Worm (Caenorhabditis elegans) whole organism, young adult: ENCODE data around the gene sdz-10.

ENCODE experiments used
- B0035.1 ChIP-seq: sonication (generic microtip); optimal IDR thresholded peaks from 2 replicates; lab custom pipeline; 2016; ENCODE audit warnings: missing genetic modification characterization, mild to moderate bottlenecking, missing compliant biosample characterization, missing genotype, missing genetic modification reagents
- D2030.7 ChIP-seq: fragments of 200-800 bp; sonication (Bioruptor generic); IDR thresholded peaks from 2 replicates; pipeline ENCODE4 v1.3.6; 2022; ENCODE audit warnings: missing genetic modification reagents, missing genetic modification characterization, missing compliant biosample characterization
- F22D6.2 ChIP-seq: sonication (generic microtip); optimal IDR thresholded peaks from 2 replicates; lab custom pipeline; 2016; ENCODE audit warnings: mild to moderate bottlenecking, missing genetic modification characterization, missing compliant biosample characterization
- F33H1.4 ChIP-seq: fragments of 200-800 bp; sonication (Bioruptor generic); IDR thresholded peaks from 2 replicates; pipeline ENCODE4 v1.3.6; 2022; ENCODE audit warnings: missing genetic modification reagents, missing genetic modification characterization, missing compliant biosample characterization
- F39B2.1 ChIP-seq: fragments of 200-800 bp; sonication (Bioruptor generic); IDR thresholded peaks from 2 replicates; pipeline ENCODE4 v1.3.6; 2022; ENCODE audit warnings: missing genetic modification reagents, missing genetic modification characterization, missing compliant biosample characterization
- F52B5.7 ChIP-seq: sonication (generic microtip); optimal IDR thresholded peaks from 2 replicates; lab custom pipeline; 2016; ENCODE audit warnings: mild to moderate bottlenecking, missing genetic modification characterization, missing compliant biosample characterization
- F57C9.4 ChIP-seq: sonication (generic microtip); optimal IDR thresholded peaks from 2 replicates; lab custom pipeline; 2017; ENCODE audit warnings: mild to moderate bottlenecking, missing genetic modification characterization, missing compliant biosample characterization
- K12H6.12 ChIP-seq: fragments of 200-800 bp; sonication (Bioruptor generic); optimal IDR thresholded peaks from 2 replicates; lab custom pipeline; 2018; ENCODE audit warnings: mild to moderate bottlenecking, missing genetic modification characterization, missing compliant biosample characterization
- Y56A3A.18 ChIP-seq: fragments of 200-800 bp; sonication (Bioruptor generic); IDR thresholded peaks from 2 replicates; pipeline ENCODE4 v1.3.6; 2022; ENCODE audit warnings: missing genetic modification reagents, missing genetic modification characterization, missing compliant biosample characterization
- Y67H2A.10 ChIP-seq: fragments of 200-800 bp; sonication (Bioruptor generic); conservative IDR thresholded peaks from 2 replicates; pipeline ENCODE4 v1.3.6; 2022; ENCODE audit warnings: missing genetic modification reagents, missing genetic modification characterization, missing compliant biosample characterization
- ama-1 ChIP-seq, 3 experiments: fragments of 150-350 bp in 1 of 3; sonication (generic microtip) in 2 of 3; optimal IDR thresholded peaks; 2 replicates each; lab custom pipeline; 2014 to 2018; ENCODE audit warnings: missing biosample characterization in 2 of 3, missing genetic modification characterization in 2 of 3, missing genetic modification reagents in 2 of 3
- athp-1 ChIP-seq: sonication (generic microtip); optimal IDR thresholded peaks from 2 replicates; lab custom pipeline; 2017; ENCODE audit warnings: mild to moderate bottlenecking, missing genetic modification characterization, missing compliant biosample characterization
- attf-6 ChIP-seq: fragments of 200-800 bp; sonication (Bioruptor generic); IDR thresholded peaks from 2 replicates; pipeline ENCODE4 v1.3.6; 2022; ENCODE audit warnings: missing genetic modification reagents, missing genetic modification characterization, missing compliant biosample characterization
- cebp-1 ChIP-seq, 2 experiments: fragments of 200-800 bp in 1 of 2; sonication (Bioruptor generic) in 1 of 2; sonication (generic microtip) in 1 of 2; IDR thresholded peaks in 1 of 2; optimal IDR thresholded peaks in 1 of 2; 2 replicates each; pipeline versions ENCODE4 v1.3.6 to Lab custom; 2017 to 2022; ENCODE audit warnings: missing compliant biosample characterization in 2 of 2, missing genetic modification characterization in 2 of 2, mild to moderate bottlenecking in 1 of 2, missing genetic modification reagents in 1 of 2, moderate library complexity in 1 of 2
- ceh-79 ChIP-seq: sonication (generic microtip); optimal IDR thresholded peaks from 2 replicates; lab custom pipeline; 2017; ENCODE audit warnings: mild to moderate bottlenecking, missing genetic modification characterization, missing compliant biosample characterization
- dox-1 ChIP-seq: fragments of 200-800 bp; sonication (Bioruptor generic); IDR thresholded peaks from 2 replicates; pipeline ENCODE4 v1.3.6; 2022; ENCODE audit warnings: missing genetic modification reagents, missing genetic modification characterization, missing compliant biosample characterization
- lin-40 ChIP-seq: sonication (generic microtip); optimal IDR thresholded peaks from 2 replicates; lab custom pipeline; 2016; ENCODE audit warnings: missing genetic modification characterization, mild to moderate bottlenecking, missing compliant biosample characterization, missing genotype, missing genetic modification reagents
- lsl-1 ChIP-seq: fragments of 200-800 bp; sonication (Bioruptor generic); optimal IDR thresholded peaks from 2 replicates; lab custom pipeline; 2018; ENCODE audit warnings: mild to moderate bottlenecking, missing genetic modification characterization, moderate library complexity, missing compliant biosample characterization
- lsy-27 ChIP-seq: sonication (generic microtip); optimal IDR thresholded peaks from 2 replicates; lab custom pipeline; 2017; ENCODE audit warnings: missing genetic modification characterization, mild to moderate bottlenecking, missing compliant biosample characterization, antibody characterized with exemption, missing genotype, borderline replicate concordance; ENCODE audit not compliant: insufficient read depth
- madf-8 ChIP-seq: fragments of 200-800 bp; sonication (Bioruptor generic); conservative IDR thresholded peaks from 2 replicates; pipeline ENCODE4 v1.3.6; 2022; ENCODE audit warnings: missing genetic modification reagents, missing genetic modification characterization, missing compliant biosample characterization
- mxl-1 ChIP-seq: sonication (generic microtip); optimal IDR thresholded peaks from 2 replicates; lab custom pipeline; 2016; ENCODE audit warnings: missing genetic modification characterization, missing compliant biosample characterization
- nfya-2 ChIP-seq: fragments of 200-800 bp; sonication (Bioruptor generic); IDR thresholded peaks from 2 replicates; pipeline ENCODE4 v1.3.6; 2022; ENCODE audit warnings: missing genetic modification reagents, missing genetic modification characterization, missing compliant biosample characterization
- nhr-80 ChIP-seq: sonication (generic microtip); optimal IDR thresholded peaks from 2 replicates; lab custom pipeline; 2016; ENCODE audit warnings: missing genetic modification characterization, missing compliant biosample characterization
- rec-8 ChIP-seq, 2 experiments: sonication (generic microtip); optimal IDR thresholded peaks; 2 replicates each; lab custom pipeline; 2016; ENCODE audit warnings: mild to moderate bottlenecking in 2 of 2, missing genetic modification characterization in 2 of 2, missing genetic modification reagents in 2 of 2, missing genotype in 2 of 2, missing biosample characterization in 1 of 2, missing compliant biosample characterization in 1 of 2, moderate library complexity in 1 of 2
- sdz-38 ChIP-seq: sonication (generic microtip); optimal IDR thresholded peaks from 2 replicates; lab custom pipeline; 2016; ENCODE audit warnings: missing genotype, missing genetic modification characterization, missing compliant biosample characterization
- snpc-4 ChIP-seq, 5 experiments: fragments of 150-350 bp in 1 of 5; sonication (generic microtip) in 4 of 5; optimal IDR thresholded peaks; 2 replicates each; lab custom pipeline; 2014 to 2018; ENCODE audit warnings: missing genetic modification characterization in 5 of 5, missing biosample characterization in 3 of 5, antibody characterized with exemption in 2 of 5, mild to moderate bottlenecking in 2 of 5, missing compliant biosample characterization in 2 of 5, missing genotype in 2 of 5, moderate library complexity in 2 of 5, missing genetic modification reagents in 1 of 5
- somi-1 ChIP-seq: fragments of 200-800 bp; sonication (Bioruptor generic); optimal IDR thresholded peaks from 2 replicates; lab custom pipeline; 2018; ENCODE audit warnings: mild to moderate bottlenecking, missing genetic modification characterization, missing compliant biosample characterization
- unc-130 ChIP-seq: sonication (generic microtip); optimal IDR thresholded peaks from 2 replicates; lab custom pipeline; 2016; ENCODE audit warnings: missing genetic modification reagents, missing genetic modification characterization, missing compliant biosample characterization
- xnd-1 ChIP-seq: sonication (generic microtip); optimal IDR thresholded peaks from 2 replicates; lab custom pipeline; 2016; ENCODE audit warnings: missing genotype, missing genetic modification reagents, missing genetic modification characterization, missing compliant biosample characterization
- zfh-2 ChIP-seq: fragments of 200-800 bp; sonication (Bioruptor generic); conservative IDR thresholded peaks from 2 replicates; pipeline ENCODE4 v1.3.6; 2022; ENCODE audit warnings: missing genetic modification reagents, missing genetic modification characterization, missing compliant biosample characterization
- ztf-22 ChIP-seq: fragments of 200-800 bp; sonication (Bioruptor generic); optimal IDR thresholded peaks from 2 replicates; lab custom pipeline; 2018; ENCODE audit warnings: mild to moderate bottlenecking, missing genetic modification characterization, moderate library complexity, missing compliant biosample characterization
- ztf-25 ChIP-seq: fragments of 200-800 bp; sonication (Bioruptor generic); IDR thresholded peaks from 2 replicates; pipeline ENCODE4 v1.3.6; 2022; ENCODE audit warnings: missing genetic modification reagents, missing genetic modification characterization, missing compliant biosample characterization
- ztf-26 ChIP-seq: sonication (generic microtip); optimal IDR thresholded peaks from 2 replicates; lab custom pipeline; 2017; ENCODE audit warnings: missing genetic modification characterization, missing compliant biosample characterization
- ztf-3 ChIP-seq: fragments of 200-800 bp; sonication (Bioruptor generic); optimal IDR thresholded peaks from 2 replicates; lab custom pipeline; 2018; ENCODE audit warnings: mild to moderate bottlenecking, missing genetic modification characterization, missing compliant biosample characterization
- ztf-6 ChIP-seq: fragments of 200-800 bp; sonication (Bioruptor generic); IDR thresholded peaks from 2 replicates; pipeline ENCODE4 v1.3.6; 2022; ENCODE audit warnings: missing genetic modification reagents, missing genetic modification characterization, missing compliant biosample characterization

Gene sdz-10

DNA sequence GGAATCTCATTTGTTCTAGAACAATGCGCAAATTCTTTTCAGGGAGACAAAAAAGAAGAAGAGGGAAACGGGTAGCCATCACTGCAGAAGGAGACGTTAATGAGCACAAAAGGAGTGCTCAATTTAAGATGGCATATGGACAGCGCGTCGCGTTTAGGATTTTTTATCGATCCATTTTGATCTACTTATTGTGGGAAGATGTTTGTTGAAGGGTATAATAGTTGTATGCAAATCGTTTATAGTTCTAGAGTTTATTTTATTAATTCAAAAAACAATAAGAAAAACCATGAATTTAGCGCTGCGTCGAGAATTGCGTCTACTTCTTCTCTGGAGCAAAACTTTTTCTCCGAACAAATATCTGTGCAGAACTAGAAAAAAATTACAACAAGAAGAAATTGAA is 1.5 kb upstream of the sdz-10 start, which contains the start of gene sdz-9:
Gene sdz-9, minus strand, starts transcription at position 101 of the 400 bp plus-strand sequence.
- TF ChIP-seq F52B5.7 (tag; lab: Kevin White, UChicago), result no peak
- TF ChIP-seq Y56A3A.18 (GFP tag; lab: Robert Waterston, UW), result no peak
- TF ChIP-seq ztf-3 (GFP tag; lab: Kevin White, UChicago), result no peak
- TF ChIP-seq ztf-6 (GFP tag; lab: Robert Waterston, UW), result no peak
- no peak for TF ChIP-seq snpc-4 (GFP tag; optimal IDR thresholded peaks at IDR 0.05; lab: Kevin White, UChicago)
- no peak for TF ChIP-seq snpc-4 (tag; optimal IDR thresholded peaks at IDR 0.05; lab: Kevin White, UChicago)

- TF ChIP-seq unc-130 (GFP tag; lab: Kevin White, UChicago) (no peak), madf-8 (no peak)
Measured at ce11 chrII:2770788-2771187, 1.3 kb downstream of the sdz-10 start, which contains the start of gene fbxb-105. fbxb-105 (minus strand) TSS chrII:2770888.

DNA sequence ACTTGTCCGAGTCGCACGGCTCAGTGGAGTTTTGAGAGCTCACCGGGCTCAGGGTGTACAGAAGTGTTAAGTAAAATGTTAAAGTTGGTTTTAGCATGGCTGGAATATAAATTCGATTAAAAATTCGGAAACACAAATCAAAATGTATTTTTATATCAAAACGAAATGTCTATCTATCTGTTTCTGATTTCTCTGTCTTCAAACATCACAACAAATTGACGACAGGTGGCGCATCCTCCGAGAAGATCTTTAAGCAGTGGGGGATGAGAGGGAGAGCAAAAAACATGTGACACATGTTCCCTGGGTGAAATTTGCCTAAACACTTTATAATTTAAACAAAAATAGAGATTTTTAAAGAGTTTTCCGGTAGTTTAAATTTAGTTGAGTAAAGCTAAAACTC is 3.0 kb downstream of the sdz-10 start, which contains the start of gene F08D12.7:
Gene F08D12.7, minus strand, starts transcription at position 101 of the 400 bp plus-strand sequence.
- TF ChIP-seq athp-1, result no peak
- TF ChIP-seq ama-1 (optimal IDR thresholded peaks at IDR 0.05; lab: Kevin White, UChicago), result no peak
- TF ChIP-seq ama-1 (GFP tag; optimal IDR thresholded peaks at IDR 0.05; lab: Kevin White, UChicago), result no peak
- TF ChIP-seq lsy-27 (tag; lab: Kevin White, UChicago), result no peak
- no peak for TF ChIP-seq dox-1 (GFP tag; lab: Robert Waterston, UW)
- TF ChIP-seq ztf-26 (tag; lab: Kevin White, UChicago), result no peak
- no peak for TF ChIP-seq xnd-1 (tag; lab: Kevin White, UChicago)
- no peak for TF ChIP-seq cebp-1 (GFP tag; IDR thresholded peaks at IDR 0.05; lab: Robert Waterston, UW)
- TF ChIP-seq cebp-1 (tag; optimal IDR thresholded peaks at IDR 0.05; lab: Kevin White, UChicago), result no peak
- TF ChIP-seq sdz-38, result no peak
- no peak for TF ChIP-seq attf-6 (GFP tag; lab: Robert Waterston, UW)
- TF ChIP-seq B0035.1 (tag; lab: Kevin White, UChicago), result no peak
- no peak for TF ChIP-seq F22D6.2
- no peak for TF ChIP-seq F57C9.4 (tag; lab: Kevin White, UChicago)
- TF ChIP-seq F52B5.7 (tag; lab: Kevin White, UChicago), result no peak
- TF ChIP-seq K12H6.12 (tag; lab: Kevin White, UChicago), result no peak
- TF ChIP-seq rec-8 (tag; optimal IDR thresholded peaks at IDR 0.05; lab: Kevin White, UChicago), result no peak

ce11 chrII:2766331-2766730 is 5.7 kb downstream of the sdz-10 start, which contains the start of gene F08D12.15:
F08D12.15 (plus strand) TSS chrII:2766631.
- TF ChIP-seq F39B2.1 (no peak), ztf-25 (GFP tag; lab: Robert Waterston, UW) (no peak), ceh-79 (tag; lab: Kevin White, UChicago) (no peak), F33H1.4 (GFP tag; lab: Robert Waterston, UW) (no peak), D2030.7 (GFP tag; lab: Robert Waterston, UW) (no peak), lsl-1 (no peak), ztf-22 (GFP tag; lab: Kevin White, UChicago) (no peak), nhr-80 (tag; lab: Kevin White, UChicago) (no peak), somi-1 (no peak), nfya-2 (GFP tag; lab: Robert Waterston, UW) (no peak), mxl-1 (tag; lab: Kevin White, UChicago) (no peak), Y67H2A.10 (GFP tag; lab: Robert Waterston, UW) (no peak), zfh-2 (no peak), lin-40 (tag; lab: Kevin White, UChicago) (no peak)
